Worm (Caenorhabditis elegans) whole organism, L4/young adult: ENCODE results near the gene R02E12.5.

ENCODE experiments used
- W03F9.2 ChIP-seq: fragments of 150-350 bp; optimal IDR thresholded peaks from 2 replicates; lab custom pipeline; 2014; ENCODE audit warnings: missing biosample characterization, missing genetic modification characterization
- dao-5 ChIP-seq: sonication (generic microtip); optimal IDR thresholded peaks from 2 replicates; lab custom pipeline; 2016; ENCODE audit warnings: missing genotype, missing genetic modification characterization, moderate library complexity, missing compliant biosample characterization
- him-1 ChIP-seq: sonication (generic microtip); optimal IDR thresholded peaks from 2 replicates; lab custom pipeline; 2016; ENCODE audit warnings: missing genotype, missing genetic modification reagents, missing genetic modification characterization, missing compliant biosample characterization

ce11 chrX:4011919-4012318 is 14.8 kb downstream of the R02E12.5 start, which contains the start of gene mop-25.1:
- no peak for TF ChIP-seq W03F9.2 (tag; lab: Kevin White, UChicago)
- no peak for TF ChIP-seq him-1 (tag; lab: Kevin White, UChicago)
- TF ChIP-seq dao-5 (tag; lab: Kevin White, UChicago) = no peak
